Fruit fly (Drosophila melanogaster) whole organism, wandering third instar larva: ENCODE results near the gene MED27.

Source experiments
- CG9705 ChIP-seq: fragments of 200-800 bp; sonication (Bioruptor generic); optimal IDR thresholded peaks from 2 replicates; lab custom pipeline; 2018; ENCODE audit warnings: missing biosample characterization, mild to moderate bottlenecking, missing genetic modification characterization
- Dfd ChIP-seq: fragments of >200 bp; optimal IDR thresholded peaks from 2 replicates; lab custom pipeline; 2017; ENCODE audit warnings: missing biosample characterization, missing genetic modification characterization
- HLH106 ChIP-seq: fragments of 200-800 bp; optimal IDR thresholded peaks from 3 replicates; lab custom pipeline; 2019; ENCODE audit warnings: missing biosample characterization, mild to moderate bottlenecking, missing genetic modification characterization, moderate library complexity
- Hnf4 ChIP-seq: fragments of 200-800 bp; sonication (Bioruptor generic); optimal IDR thresholded peaks from 2 replicates; lab custom pipeline; 2016; ENCODE audit warnings: missing biosample characterization, mild to moderate bottlenecking, missing genetic modification characterization
- Jra ChIP-seq: sonication (Bioruptor generic); optimal IDR thresholded peaks from 2 replicates; lab custom pipeline; 2016; ENCODE audit warnings: missing biosample characterization, missing genetic modification characterization
- N ChIP-seq: fragments of >200 bp; optimal IDR thresholded peaks from 2 replicates; lab custom pipeline; 2018; ENCODE audit warnings: missing biosample characterization, missing external identifiers, missing genetic modification characterization
- OdsH ChIP-seq: fragments of 200-800 bp; sonication (Bioruptor generic); optimal IDR thresholded peaks from 2 replicates; lab custom pipeline; 2016; ENCODE audit warnings: missing biosample characterization, mild to moderate bottlenecking, missing genetic modification characterization
- Vsx2 ChIP-seq: fragments of 200-300, 225-300 bp; sonication (Bioruptor generic); optimal IDR thresholded peaks from 2 replicates; lab custom pipeline; 2018; ENCODE audit warnings: missing biosample characterization, missing genetic modification characterization; ENCODE audit not compliant: partially characterized antibody
- dl ChIP-seq, 2 experiments: fragments of 175-275, 200-275 bp in 1 of 2; fragments of 200-275 bp in 1 of 2; sonication (Bioruptor generic); optimal IDR thresholded peaks; lab custom pipeline; 2018; ENCODE audit warnings: mild to moderate bottlenecking in 2 of 2, missing biosample characterization in 2 of 2, missing genetic modification characterization in 2 of 2, moderate library complexity in 2 of 2; ENCODE audit not compliant: partially characterized antibody in 2 of 2, insufficient read depth in 1 of 2
- h ChIP-seq: fragments of 200-800 bp; sonication (Bioruptor generic); optimal IDR thresholded peaks from 3 replicates; lab custom pipeline; 2016; ENCODE audit warnings: missing biosample characterization, mild to moderate bottlenecking, missing genetic modification characterization
- psq ChIP-seq: fragments of 200-800 bp; sonication (Bioruptor generic); optimal IDR thresholded peaks from 3 replicates; lab custom pipeline; 2017; ENCODE audit warnings: missing biosample characterization, mild to moderate bottlenecking, missing genetic modification characterization, moderate library complexity
- sage ChIP-seq: fragments of 200-800 bp; sonication (Bioruptor generic); optimal IDR thresholded peaks from 2 replicates; lab custom pipeline; 2016; ENCODE audit warnings: missing biosample characterization, mild to moderate bottlenecking, missing genetic modification characterization

- TF ChIP-seq Dfd (GFP tag; lab: Kevin White, UChicago) (no peak), Hnf4 (GFP tag; lab: Kevin White, UChicago) (no peak), CG9705 (GFP tag; lab: Kevin White, UChicago) (no peak), Vsx2 (GFP tag; lab: Kevin White, UChicago) (no peak), HLH106 (no peak), N (GFP tag; lab: Kevin White, UChicago) (no peak), h (GFP tag; lab: Kevin White, UChicago) (no peak), Jra (GFP tag; lab: Kevin White, UChicago) (no peak), sage (GFP tag; lab: Kevin White, UChicago) (no peak), dl (GFP tag; optimal IDR thresholded peaks at IDR 0.05; lab: Kevin White, UChicago; ENCODE audit: insufficient read depth in 1 of 2, partially characterized antibody in 2 of 2) (no peak), psq (GFP tag; lab: Kevin White, UChicago) (no peak), OdsH (GFP tag; lab: Kevin White, UChicago) (no peak)
Observed at dm6 chr3R:5622406-5622752, 32.6 kb upstream of the MED27 start.
